Worm (Caenorhabditis elegans) whole organism, early embryonic: ENCODE data around the gene Y73B6A.1.
A peak's percentile ranks its signal among the peaks of the same experiment; 100 is the strongest.

Source experiments
- B0310.2 ChIP-seq: sonication (generic microtip); optimal IDR thresholded peaks from 2 replicates; lab custom pipeline; 2016; ENCODE audit warnings: mild to moderate bottlenecking, missing genetic modification characterization, missing compliant biosample characterization
- F13C5.2 ChIP-seq: sonication (generic microtip); optimal IDR thresholded peaks from 2 replicates; lab custom pipeline; 2017; ENCODE audit warnings: mild to moderate bottlenecking, missing genetic modification characterization, inconsistent platforms, missing compliant biosample characterization
- aly-1 ChIP-seq: sonication (generic microtip); optimal IDR thresholded peaks from 2 replicates; lab custom pipeline; 2016; ENCODE audit warnings: missing genetic modification characterization, missing compliant biosample characterization
- ama-1 ChIP-seq: fragments of 150-350 bp; optimal IDR thresholded peaks from 2 replicates; lab custom pipeline; 2014
- ceh-13 ChIP-seq: fragments of 200-800 bp; sonication (Bioruptor generic); optimal IDR thresholded peaks from 2 replicates; lab custom pipeline; 2018; ENCODE audit warnings: mild to moderate bottlenecking, missing genetic modification characterization, missing compliant biosample characterization
- ceh-36 ChIP-seq: sonication (generic microtip); optimal IDR thresholded peaks from 2 replicates; lab custom pipeline; 2016; ENCODE audit warnings: missing genetic modification characterization, inconsistent platforms, missing compliant biosample characterization
- ets-7 ChIP-seq: sonication (generic microtip); optimal IDR thresholded peaks from 2 replicates; lab custom pipeline; 2016; ENCODE audit warnings: missing genotype, missing genetic modification characterization, missing compliant biosample characterization
- flt-1 ChIP-seq: fragments of 200-800 bp; sonication (Bioruptor generic); IDR thresholded peaks from 2 replicates; pipeline ENCODE4 v1.3.6; 2022; ENCODE audit warnings: missing genetic modification characterization, missing compliant biosample characterization
- hmbx-1 ChIP-seq: sonication (generic microtip); optimal IDR thresholded peaks from 2 replicates; lab custom pipeline; 2016; ENCODE audit warnings: mild to moderate bottlenecking, missing genetic modification characterization, missing compliant biosample characterization
- hmg-4 ChIP-seq: fragments of 200-800 bp; sonication (Bioruptor generic); optimal IDR thresholded peaks from 2 replicates; lab custom pipeline; 2018; ENCODE audit warnings: mild to moderate bottlenecking, missing genetic modification characterization, missing compliant biosample characterization
- hnd-1 ChIP-seq: sonication (generic microtip); optimal IDR thresholded peaks from 2 replicates; lab custom pipeline; 2016; ENCODE audit warnings: missing genetic modification characterization, missing compliant biosample characterization
- pes-1 ChIP-seq: fragments of 200-800 bp; sonication (Bioruptor generic); IDR thresholded peaks from 2 replicates; pipeline ENCODE4 v1.3.6; 2022; ENCODE audit warnings: missing genetic modification reagents, missing genetic modification characterization, missing compliant biosample characterization
- scrt-1 ChIP-seq: fragments of 200-800 bp; sonication (Bioruptor generic); IDR thresholded peaks from 2 replicates; pipeline ENCODE4 v1.3.6; 2022; ENCODE audit warnings: missing genetic modification characterization, missing compliant biosample characterization
- sea-1 ChIP-seq: fragments of 200-800 bp; sonication (Bioruptor generic); conservative IDR thresholded peaks from 2 replicates; pipeline ENCODE4 v1.3.6; 2022; ENCODE audit warnings: missing genetic modification characterization, missing compliant biosample characterization
- tbx-11 ChIP-seq: fragments of 200-800 bp; sonication (Bioruptor generic); IDR thresholded peaks from 2 replicates; pipeline ENCODE4 v1.3.6; 2022; ENCODE audit warnings: missing genetic modification characterization, missing compliant biosample characterization
- tbx-37 ChIP-seq: fragments of 200-800 bp; sonication (Bioruptor generic); conservative IDR thresholded peaks from 2 replicates; pipeline ENCODE4 v1.3.6; 2022; ENCODE audit warnings: missing genetic modification reagents, missing genetic modification characterization, missing compliant biosample characterization
- tra-4 ChIP-seq: sonication (generic microtip); optimal IDR thresholded peaks from 2 replicates; lab custom pipeline; 2017; ENCODE audit warnings: missing genetic modification characterization, missing compliant biosample characterization

The Y73B6A.1 gene

DNA sequence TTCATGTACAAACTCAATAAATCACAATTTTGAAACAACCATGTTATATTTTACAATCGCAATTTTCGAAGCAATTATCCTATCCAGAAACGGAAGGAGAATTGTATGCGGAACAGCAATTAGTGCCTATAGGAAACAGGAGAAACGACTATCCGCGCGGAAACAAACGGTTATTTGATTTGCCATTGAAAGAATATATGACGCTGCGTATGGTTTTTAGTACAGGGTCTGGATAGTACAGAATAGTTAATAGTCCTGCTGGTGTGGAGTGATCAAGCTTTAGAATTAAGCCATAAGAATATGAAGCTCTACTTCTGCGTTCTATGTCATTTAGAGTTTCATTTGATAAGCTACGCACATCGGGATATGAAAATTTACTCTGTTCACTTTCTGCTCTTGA is 20.9 kb downstream of the Y73B6A.1 start:
- TF ChIP-seq ama-1 (lab: Kevin White, UChicago) (peak; percentile 57), tbx-11 (GFP tag; lab: Robert Waterston, UW) (no peak), tbx-37 (GFP tag; lab: Robert Waterston, UW) (0 out of 2 replicates have a peak, but pooled peaks have one; percentile 13)

ce11 chrIV:6645867-6646655 is 21.7 kb downstream of the Y73B6A.1 start, which contains the start of gene hil-7:
Gene hil-7 (plus strand): TSS chrIV:6646312.
- TF ChIP-seq F13C5.2 (tag; lab: Kevin White, UChicago), result peak; percentile 12
- peak; percentile 90 for TF ChIP-seq ama-1 (lab: Kevin White, UChicago)
- no peak; the same call in 1 of the 2 replicates for TF ChIP-seq pes-1 (GFP tag; lab: Robert Waterston, UW)
- TF ChIP-seq hmg-4 (GFP tag; lab: Kevin White, UChicago), result peak; percentile 63
- peak; percentile 61 for TF ChIP-seq aly-1 (tag; lab: Kevin White, UChicago)
- TF ChIP-seq B0310.2 (tag; lab: Kevin White, UChicago), result no peak
- no peak for TF ChIP-seq scrt-1 (GFP tag; lab: Robert Waterston, UW)
- no peak for TF ChIP-seq ceh-13 (GFP tag; lab: Kevin White, UChicago)

- no peak for TF ChIP-seq hmbx-1 (tag; lab: Kevin White, UChicago)
Observed at ce11 chrIV:6639880-6640279, 27.9 kb downstream of the Y73B6A.1 start, which contains the start of gene C01B10.6. Gene C01B10.6 (plus strand): TSS chrIV:6640180.

DNA sequence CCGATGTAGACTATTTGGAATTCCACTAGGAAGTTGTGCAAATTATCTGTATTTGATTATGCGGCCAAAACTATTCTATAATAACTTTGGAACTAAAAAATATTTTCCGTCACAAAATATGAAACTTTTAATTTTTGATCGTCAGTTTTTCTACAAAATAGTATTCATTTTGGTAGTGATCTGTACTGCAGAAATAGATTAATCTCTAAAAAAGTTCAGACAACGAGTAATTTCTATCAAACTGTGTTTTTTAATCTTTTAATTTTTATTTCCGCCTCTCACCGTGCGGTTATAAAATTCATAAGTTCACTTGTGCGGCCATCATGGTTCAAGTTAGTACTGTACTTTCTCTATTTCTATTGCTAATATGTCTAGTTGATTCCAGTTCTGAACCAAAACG is 29.5 kb downstream of the Y73B6A.1 start, which contains the start of gene C01B10.7:
Gene C01B10.7, plus strand, starts transcription at position 301 of the 400 bp plus-strand sequence.
- no peak for TF ChIP-seq hmbx-1 (tag; lab: Kevin White, UChicago)
- TF ChIP-seq ceh-36 (tag; lab: Kevin White, UChicago), result no peak
- TF ChIP-seq tbx-11 (GFP tag; lab: Robert Waterston, UW), result no peak

- no peak for TF ChIP-seq tbx-11 (GFP tag; lab: Robert Waterston, UW)
Observed at ce11 chrIV:6634789-6635188, 33.0 kb downstream of the Y73B6A.1 start, which contains the start of gene metl-13. Gene metl-13 (plus strand): TSS chrIV:6635089.

DNA sequence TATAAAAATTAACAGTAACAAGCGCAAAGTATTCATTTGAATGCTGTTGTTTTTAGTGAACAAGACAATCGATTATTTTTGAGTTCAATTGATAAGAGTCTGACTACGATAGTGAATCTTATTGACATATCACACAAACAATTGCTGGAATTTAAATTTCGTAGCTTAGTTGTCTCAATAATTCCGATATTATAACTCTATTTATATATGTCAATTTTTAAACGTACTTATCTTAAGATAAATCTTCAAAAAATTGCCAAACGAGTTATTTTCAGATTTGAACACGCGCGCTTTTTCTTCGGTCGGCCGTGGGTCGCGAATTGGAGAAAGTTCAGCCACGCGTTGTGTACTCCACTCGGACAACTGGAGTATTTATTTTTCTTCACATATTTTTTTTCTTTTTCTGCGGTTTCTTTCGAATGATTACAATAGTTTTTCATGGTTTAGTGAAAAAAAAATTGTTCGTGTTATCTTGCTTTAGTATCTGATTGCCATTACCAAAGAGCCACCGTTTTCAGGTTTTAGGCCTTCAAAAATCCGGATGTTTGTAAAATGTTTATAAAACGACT is 36.0 kb downstream of the Y73B6A.1 start, which contains the start of the genes cest-5.1 and C01B10.9:
Gene cest-5.1, minus strand, starts transcription at position 51 of the 569 bp plus-strand sequence.
Gene C01B10.9, plus strand, starts transcription at position 519 of the 569 bp plus-strand sequence.
- peak; percentile 71 for TF ChIP-seq tbx-37 (GFP tag; lab: Robert Waterston, UW)
- TF ChIP-seq F13C5.2 (tag; lab: Kevin White, UChicago), result peak; percentile 26
- no peak for TF ChIP-seq hnd-1 (tag; lab: Kevin White, UChicago)

DNA sequence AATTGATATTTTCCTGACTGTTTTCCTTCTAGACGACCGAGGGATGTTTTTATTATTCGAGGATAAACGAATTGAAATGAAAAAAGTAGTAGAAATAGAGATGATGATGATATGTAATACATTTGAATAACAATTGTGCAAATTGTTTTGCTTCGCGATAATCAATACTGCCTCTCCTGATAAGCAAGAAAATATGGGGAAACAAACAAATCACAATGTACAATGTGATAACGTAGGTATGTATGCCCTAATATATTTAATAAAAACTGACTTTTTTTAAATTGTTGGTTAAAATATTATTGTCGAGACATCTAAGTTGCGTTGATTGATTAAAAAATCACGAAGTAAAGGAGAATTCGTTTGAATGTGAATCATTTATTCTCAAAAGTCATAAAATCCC is 40.0 kb downstream of the Y73B6A.1 start, which contains the start of gene cest-5.2:
Gene cest-5.2, minus strand, starts transcription at position 128 of the 400 bp plus-strand sequence.
- TF ChIP-seq hmg-4 (GFP tag; lab: Kevin White, UChicago), result no peak

ce11 chrIV:6623390-6623789 is 44.4 kb downstream of the Y73B6A.1 start, which contains the start of gene C01B10.44:
Gene C01B10.44 (plus strand): TSS chrIV:6623690.
- TF ChIP-seq scrt-1 (GFP tag; lab: Robert Waterston, UW) (no peak), aly-1 (tag; lab: Kevin White, UChicago) (no peak), flt-1 (no peak), pes-1 (GFP tag; lab: Robert Waterston, UW) (no peak), ceh-13 (GFP tag; lab: Kevin White, UChicago) (no peak), tra-4 (tag; lab: Kevin White, UChicago) (no peak), tbx-37 (GFP tag; lab: Robert Waterston, UW) (no peak), hmg-4 (GFP tag; lab: Kevin White, UChicago) (no peak), ceh-36 (tag; lab: Kevin White, UChicago) (no peak), hmbx-1 (tag; lab: Kevin White, UChicago) (no peak), sea-1 (GFP tag; lab: Robert Waterston, UW) (no peak), ets-7 (tag; lab: Kevin White, UChicago) (no peak), ama-1 (lab: Kevin White, UChicago) (no peak), B0310.2 (tag; lab: Kevin White, UChicago) (no peak), tbx-11 (GFP tag; lab: Robert Waterston, UW) (no peak), hnd-1 (tag; lab: Kevin White, UChicago) (no peak)
